Worm (Caenorhabditis elegans): ENCODE measurements around the gene scc-1.

Gene scc-1

DNA sequence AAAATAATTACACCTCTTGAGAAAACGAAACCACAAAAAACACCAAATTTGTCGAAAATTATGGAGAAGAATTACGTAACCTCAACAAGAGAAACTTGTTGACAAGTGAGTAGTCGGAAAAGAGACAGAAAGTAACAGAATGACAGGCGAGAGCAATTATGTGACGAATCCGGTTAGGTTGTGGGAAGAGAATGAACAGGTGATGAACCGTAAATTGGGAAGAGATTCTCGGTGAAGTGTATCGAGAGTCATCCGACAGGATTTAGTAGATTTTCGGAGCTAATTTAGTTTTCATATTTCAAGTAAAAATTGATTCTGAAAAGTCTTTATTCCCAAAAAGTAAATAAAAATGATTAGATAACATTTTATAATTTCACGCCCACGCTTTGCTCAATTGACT is 17.1 kb upstream of the scc-1 start, which contains the start of gene T05A7.7:
Gene T05A7.7, minus strand, starts transcription at position 101 of the 400 bp plus-strand sequence.
- TF ChIP-seq flt-1 (GFP tag; IDR thresholded peaks at IDR 0.05) = no peak
- TF ChIP-seq ztf-29 (GFP tag; IDR thresholded peaks at IDR 0.05) = no peak
- no peak for TF ChIP-seq ztf-23 (GFP tag; IDR thresholded peaks at IDR 0.05)
- no peak for TF ChIP-seq T22C8.4 (GFP tag; IDR thresholded peaks at IDR 0.05)
- TF ChIP-seq ref-1 (GFP tag; conservative IDR thresholded peaks at IDR 0.05) = no peak
- no peak for TF ChIP-seq tab-1 (GFP tag; IDR thresholded peaks at IDR 0.05)
- TF ChIP-seq klf-2 (GFP tag; conservative IDR thresholded peaks at IDR 0.05) = no peak
- no peak for TF ChIP-seq med-1 (GFP tag; optimal IDR thresholded peaks at IDR 0.05; ENCODE audit: insufficient read depth)
- no peak for TF ChIP-seq cog-1 (tag; optimal IDR thresholded peaks at IDR 0.05)

DNA sequence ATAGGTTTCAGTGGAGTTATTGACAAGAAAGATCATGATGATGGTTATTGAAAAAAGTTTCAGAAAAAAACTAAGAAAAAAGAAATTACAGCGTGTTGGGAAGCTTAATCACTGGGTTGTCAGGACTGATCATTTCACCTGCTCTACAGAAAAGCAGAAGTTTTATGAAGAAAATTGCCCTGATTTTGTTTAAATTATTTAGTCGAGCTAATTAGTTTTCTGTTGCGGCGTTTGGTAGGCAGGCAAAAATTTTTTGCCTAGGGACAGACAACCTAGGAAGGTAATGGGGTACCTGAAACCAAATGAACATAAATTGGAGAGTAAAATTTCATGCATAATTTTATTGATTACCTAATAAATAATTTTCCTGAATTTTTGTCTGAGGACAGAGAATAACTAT is 14.8 kb upstream of the scc-1 start, which contains the start of gene sre-40:
Gene sre-40, minus strand, starts transcription at position 101 of the 400 bp plus-strand sequence.
- TF ChIP-seq klf-2 (GFP tag; conservative IDR thresholded peaks at IDR 0.05) = no peak
- no peak for TF ChIP-seq ref-1 (GFP tag; conservative IDR thresholded peaks at IDR 0.05)
- no peak for TF ChIP-seq ztf-29 (GFP tag; IDR thresholded peaks at IDR 0.05)
- no peak for TF ChIP-seq T22C8.4 (GFP tag; IDR thresholded peaks at IDR 0.05)
- no peak for TF ChIP-seq med-1 (GFP tag; optimal IDR thresholded peaks at IDR 0.05; ENCODE audit: insufficient read depth)
- no peak for TF ChIP-seq flt-1 (GFP tag; IDR thresholded peaks at IDR 0.05)
- no peak for TF ChIP-seq cog-1 (tag; optimal IDR thresholded peaks at IDR 0.05)
- no peak for TF ChIP-seq tab-1 (GFP tag; IDR thresholded peaks at IDR 0.05)
- TF ChIP-seq ztf-23 (GFP tag; IDR thresholded peaks at IDR 0.05) = no peak

DNA sequence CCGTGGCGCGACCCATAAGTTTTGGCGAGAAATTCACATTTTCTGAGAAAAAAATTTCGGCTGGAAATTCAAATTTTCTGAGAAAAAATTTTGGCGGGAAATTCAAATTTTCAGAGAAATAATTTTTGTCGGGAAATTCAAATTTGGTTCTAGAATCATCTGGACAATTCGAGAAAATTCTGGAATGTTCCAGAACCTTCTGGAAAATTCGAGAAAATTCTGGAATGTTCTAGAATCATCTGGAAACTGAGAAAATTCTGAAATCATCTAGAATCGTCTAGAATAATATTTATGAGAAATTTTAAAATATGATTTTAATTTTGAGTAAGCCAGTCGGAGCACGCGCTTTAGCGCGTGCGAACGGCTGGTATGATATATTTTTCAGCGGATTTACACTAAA is 13.7 kb upstream of the scc-1 start:
- no peak for TF ChIP-seq ztf-23 (GFP tag; IDR thresholded peaks at IDR 0.05)
- TF ChIP-seq med-1 (GFP tag; optimal IDR thresholded peaks at IDR 0.05; ENCODE audit: insufficient read depth) = no peak
- TF ChIP-seq T22C8.4 (GFP tag; IDR thresholded peaks at IDR 0.05) = no peak
- no peak for TF ChIP-seq flt-1 (GFP tag; IDR thresholded peaks at IDR 0.05)
- TF ChIP-seq ztf-29 (GFP tag; IDR thresholded peaks at IDR 0.05) = no peak
- no peak for TF ChIP-seq klf-2 (GFP tag; conservative IDR thresholded peaks at IDR 0.05)
- TF ChIP-seq tab-1 (GFP tag; IDR thresholded peaks at IDR 0.05) = no peak
- no peak for TF ChIP-seq ref-1 (GFP tag; conservative IDR thresholded peaks at IDR 0.05)
- no peak for TF ChIP-seq cog-1 (tag; optimal IDR thresholded peaks at IDR 0.05)

DNA sequence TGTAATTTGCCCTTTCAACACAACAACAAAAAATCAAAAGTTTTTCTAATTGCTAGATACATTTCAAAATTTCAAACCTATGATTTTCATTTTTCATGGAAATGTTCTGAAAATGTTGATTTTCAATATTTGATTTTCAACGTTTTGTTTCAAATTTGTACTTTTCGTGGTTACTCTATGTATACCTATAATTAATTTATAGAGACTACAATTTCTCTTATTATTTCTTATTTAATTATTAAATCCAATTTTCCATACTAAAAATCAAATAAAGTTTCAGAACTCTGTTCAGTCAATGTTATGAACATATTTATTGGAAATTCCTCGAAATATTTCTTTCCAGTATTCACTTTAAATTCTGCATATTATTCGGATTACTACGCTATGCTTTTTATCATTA is 11.6 kb upstream of the scc-1 start, which contains the start of gene sre-39:
Gene sre-39, plus strand, starts transcription at position 301 of the 400 bp plus-strand sequence.
- TF ChIP-seq ztf-23 (GFP tag; IDR thresholded peaks at IDR 0.05) (no peak), ref-1 (GFP tag; conservative IDR thresholded peaks at IDR 0.05) (no peak), med-1 (GFP tag; optimal IDR thresholded peaks at IDR 0.05; ENCODE audit: insufficient read depth) (no peak), ztf-29 (GFP tag; IDR thresholded peaks at IDR 0.05) (no peak), flt-1 (GFP tag; IDR thresholded peaks at IDR 0.05) (no peak), tab-1 (GFP tag; IDR thresholded peaks at IDR 0.05) (no peak), klf-2 (GFP tag; conservative IDR thresholded peaks at IDR 0.05) (no peak), cog-1 (tag; optimal IDR thresholded peaks at IDR 0.05) (no peak)

DNA sequence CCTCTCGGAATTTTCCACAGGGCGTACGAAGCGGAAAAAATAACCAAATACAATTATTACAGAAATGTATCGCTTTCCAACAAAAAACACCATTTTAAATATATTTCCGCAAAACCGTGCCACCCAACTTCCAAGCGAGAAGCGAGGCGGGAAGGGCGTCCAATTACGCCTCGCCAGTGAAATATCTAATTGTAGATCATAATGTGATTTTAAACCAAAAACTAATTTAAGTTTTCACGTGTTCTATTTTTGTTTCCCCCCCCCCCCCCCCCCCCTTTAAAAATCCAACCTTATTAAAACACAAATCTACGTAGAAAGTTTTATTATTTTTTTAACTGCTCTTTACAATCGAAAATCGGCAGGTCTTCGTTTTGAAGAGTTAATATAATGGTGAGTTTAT is 9.0 kb upstream of the scc-1 start, which contains the start of gene F10G7.12:
Gene F10G7.12, plus strand, starts transcription at position 301 of the 400 bp plus-strand sequence.
- no peak for TF ChIP-seq T22C8.4 (GFP tag; IDR thresholded peaks at IDR 0.05)
- TF ChIP-seq med-1 (GFP tag; optimal IDR thresholded peaks at IDR 0.05; ENCODE audit: insufficient read depth) = no peak
- no peak for TF ChIP-seq klf-2 (GFP tag; conservative IDR thresholded peaks at IDR 0.05)
- no peak for TF ChIP-seq ref-1 (GFP tag; conservative IDR thresholded peaks at IDR 0.05)
- no peak for TF ChIP-seq tab-1 (GFP tag; IDR thresholded peaks at IDR 0.05)
- no peak for TF ChIP-seq ztf-23 (GFP tag; IDR thresholded peaks at IDR 0.05)
- no peak for TF ChIP-seq flt-1 (GFP tag; IDR thresholded peaks at IDR 0.05)
- no peak for TF ChIP-seq ztf-29 (GFP tag; IDR thresholded peaks at IDR 0.05)
- TF ChIP-seq cog-1 (tag; optimal IDR thresholded peaks at IDR 0.05) = no peak

DNA sequence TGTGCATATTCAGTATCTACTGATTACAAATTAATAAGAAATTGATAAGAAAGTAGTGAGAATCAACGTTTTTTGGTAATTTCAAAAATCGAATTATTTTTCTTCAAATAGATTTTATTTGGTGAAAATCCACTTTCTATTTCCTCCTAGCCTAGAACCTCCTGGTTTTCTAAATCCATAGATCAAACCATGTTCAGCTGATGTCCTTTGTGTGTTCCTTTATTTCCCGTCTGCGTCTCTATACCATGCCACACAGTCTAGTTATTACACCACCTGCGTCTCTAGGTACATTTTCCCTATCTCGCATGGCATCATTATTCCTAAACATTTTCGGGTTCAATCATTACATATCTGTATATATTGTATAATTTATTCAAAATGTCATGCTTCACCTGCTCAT is 5.4 kb upstream of the scc-1 start, which contains the start of gene F10G7.5:
Gene F10G7.5, plus strand, starts transcription at position 286 of the 400 bp plus-strand sequence.
- TF ChIP-seq tab-1 (GFP tag; IDR thresholded peaks at IDR 0.05) (no peak), cog-1 (tag; optimal IDR thresholded peaks at IDR 0.05) (peak; percentile 28)

DNA sequence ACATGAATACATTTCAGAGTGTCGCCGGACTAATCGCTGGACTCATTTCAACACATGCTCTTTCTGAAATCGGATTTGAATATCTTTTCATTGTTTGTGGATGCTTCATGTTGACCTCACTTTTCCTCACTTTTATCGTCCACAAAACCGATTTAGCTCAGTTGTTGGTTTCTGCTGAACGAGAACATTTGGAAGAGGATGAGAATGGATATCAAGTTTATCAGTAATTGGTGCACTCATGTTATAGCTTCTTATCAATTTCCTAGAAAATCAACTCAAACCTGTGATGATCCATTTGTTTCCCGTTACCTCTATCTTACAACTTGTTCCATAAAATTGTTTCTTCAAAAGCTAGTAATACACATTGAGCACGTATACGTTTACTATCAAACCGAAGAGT is 2.5 kb upstream of the scc-1 start:
- no peak for TF ChIP-seq cog-1 (tag; optimal IDR thresholded peaks at IDR 0.05)
- TF ChIP-seq T22C8.4 (GFP tag; IDR thresholded peaks at IDR 0.05) = no peak
- TF ChIP-seq flt-1 (GFP tag; IDR thresholded peaks at IDR 0.05) = no peak
- no peak for TF ChIP-seq ztf-23 (GFP tag; IDR thresholded peaks at IDR 0.05)
- no peak for TF ChIP-seq klf-2 (GFP tag; conservative IDR thresholded peaks at IDR 0.05)
- no peak for TF ChIP-seq ztf-29 (GFP tag; IDR thresholded peaks at IDR 0.05)
- no peak for TF ChIP-seq med-1 (GFP tag; optimal IDR thresholded peaks at IDR 0.05; ENCODE audit: insufficient read depth)
- no peak for TF ChIP-seq ref-1 (GFP tag; conservative IDR thresholded peaks at IDR 0.05)
- no peak for TF ChIP-seq tab-1 (GFP tag; IDR thresholded peaks at IDR 0.05)

DNA sequence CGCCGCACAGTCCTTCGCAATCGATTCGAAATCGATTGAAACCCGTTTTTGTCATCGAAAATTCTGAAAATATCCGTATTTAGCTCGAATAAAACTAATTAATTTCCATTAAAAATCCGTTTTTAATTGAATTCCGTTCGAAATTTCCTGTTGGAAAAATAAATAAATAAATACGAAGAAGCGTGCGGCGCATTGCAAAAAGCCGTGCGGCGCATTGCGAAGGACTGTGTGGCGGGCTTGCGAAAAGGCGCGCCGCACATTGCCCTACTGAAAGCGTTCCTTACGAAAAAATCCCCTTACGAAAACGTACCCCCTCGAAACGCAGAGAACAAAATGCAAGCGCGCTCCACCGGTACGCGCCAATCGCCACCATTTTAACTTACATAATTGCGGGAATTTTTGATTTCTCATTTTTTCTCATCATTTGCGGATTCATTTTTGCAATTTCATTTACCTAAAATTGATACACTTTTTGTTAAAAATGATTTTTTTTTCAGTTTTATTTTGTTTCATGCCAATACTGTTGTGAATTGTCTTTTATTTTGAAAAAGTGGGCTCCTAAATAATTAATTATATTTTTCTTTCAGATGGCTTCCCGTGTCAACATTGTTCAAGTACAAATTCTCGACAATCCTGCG is 3.1 kb downstream of the scc-1 start, which contains the start of gene unc-85:
Gene unc-85, plus strand, starts transcription at position 588 of the 638 bp plus-strand sequence.
- TF ChIP-seq cog-1 (tag; optimal IDR thresholded peaks at IDR 0.05) (peak; percentile 30), tab-1 (GFP tag; IDR thresholded peaks at IDR 0.05) (peak; percentile 70; the same call in 1 of the 2 replicates), ztf-29 (GFP tag; IDR thresholded peaks at IDR 0.05) (peak; percentile 84), ztf-23 (GFP tag; IDR thresholded peaks at IDR 0.05) (peak; percentile 90), ref-1 (GFP tag; conservative IDR thresholded peaks at IDR 0.05) (peak; percentile 57; the same call in 1 of the 2 replicates), klf-2 (GFP tag; conservative IDR thresholded peaks at IDR 0.05) (peak; percentile 71), flt-1 (GFP tag; IDR thresholded peaks at IDR 0.05) (peak; percentile 90), med-1 (GFP tag; optimal IDR thresholded peaks at IDR 0.05; ENCODE audit: insufficient read depth) (peak; percentile 29), T22C8.4 (GFP tag; IDR thresholded peaks at IDR 0.05) (peak; percentile 18; the same call in 1 of the 2 replicates)

DNA sequence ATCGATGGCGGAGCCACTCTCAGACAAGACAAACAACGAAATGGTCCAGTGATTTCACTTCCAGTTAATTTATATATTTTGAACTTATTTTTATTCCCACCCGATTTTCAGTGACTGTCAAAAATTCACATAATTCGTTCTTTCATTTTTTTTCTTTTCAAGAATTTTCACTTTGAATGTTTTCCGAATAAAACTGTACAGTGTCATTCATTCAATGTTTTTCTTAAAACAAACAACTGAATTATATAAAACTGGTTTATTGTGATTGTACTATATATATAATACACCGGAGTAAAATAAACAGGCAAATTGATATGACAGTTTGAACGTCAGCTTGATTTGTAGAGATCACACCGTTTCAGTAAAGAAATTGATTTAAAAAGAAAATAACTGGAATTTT is 4.5 kb downstream of the scc-1 start:
- no peak for TF ChIP-seq ztf-23 (GFP tag; IDR thresholded peaks at IDR 0.05)
- TF ChIP-seq T22C8.4 (GFP tag; IDR thresholded peaks at IDR 0.05) = no peak
- no peak for TF ChIP-seq flt-1 (GFP tag; IDR thresholded peaks at IDR 0.05)
- TF ChIP-seq cog-1 (tag; optimal IDR thresholded peaks at IDR 0.05) = no peak
- TF ChIP-seq tab-1 (GFP tag; IDR thresholded peaks at IDR 0.05) = no peak
- TF ChIP-seq ztf-29 (GFP tag; IDR thresholded peaks at IDR 0.05) = no peak
- no peak for TF ChIP-seq med-1 (GFP tag; optimal IDR thresholded peaks at IDR 0.05; ENCODE audit: insufficient read depth)

Measured in whole organism, midembryonic.